Worm (Caenorhabditis elegans): Measurements from ENCODE around the gene Y37D8A.16.

- TF ChIP-seq nhr-11 (tag; optimal IDR thresholded peaks at IDR 0.05) (no peak), aly-2 (tag; optimal IDR thresholded peaks at IDR 0.05) (no peak), ceh-16 (tag; optimal IDR thresholded peaks at IDR 0.05) (no peak), R02D3.7 (tag; optimal IDR thresholded peaks at IDR 0.05) (no peak)
These were observed 8.1 kb downstream of the Y37D8A.16 start, which contains the start of gene flp-14 for ce11 chrIII:12910365-12910764.

Measured in whole organism, L2 larva.